Worm (Caenorhabditis elegans) whole organism, young adult: Measurements from ENCODE around the gene srv-32.
"Not testable (repeated sequence)": the region's sequence is repeated elsewhere in the genome, so short reads cannot be mapped to it uniquely, and the experiment has no call there.

ENCODE experiments used
- B0336.3 ChIP-seq: fragments of 200-800 bp; sonication (Bioruptor generic); IDR thresholded peaks from 2 replicates; pipeline ENCODE4 v1.3.6; 2022; ENCODE audit warnings: missing genetic modification characterization, missing compliant biosample characterization
- C17E4.6 ChIP-seq: fragments of 200-800 bp; sonication (Bioruptor generic); IDR thresholded peaks from 2 replicates; pipeline ENCODE4 v1.3.6; 2022; ENCODE audit warnings: missing genetic modification reagents, missing genetic modification characterization, missing compliant biosample characterization
- F10E7.11 ChIP-seq: sonication (generic microtip); optimal IDR thresholded peaks from 2 replicates; lab custom pipeline; 2017; ENCODE audit warnings: mild to moderate bottlenecking, missing genetic modification characterization, moderate library complexity, missing compliant biosample characterization
- F23B12.7 ChIP-seq: sonication (generic microtip); optimal IDR thresholded peaks from 2 replicates; lab custom pipeline; 2017; ENCODE audit warnings: missing genetic modification characterization, mild to moderate bottlenecking, missing compliant biosample characterization, antibody characterized with exemption, moderate library complexity; ENCODE audit not compliant: insufficient read depth
- F57C9.4 ChIP-seq: sonication (generic microtip); optimal IDR thresholded peaks from 2 replicates; lab custom pipeline; 2017; ENCODE audit warnings: mild to moderate bottlenecking, missing genetic modification characterization, missing compliant biosample characterization
- K12H6.12 ChIP-seq: fragments of 200-800 bp; sonication (Bioruptor generic); optimal IDR thresholded peaks from 2 replicates; lab custom pipeline; 2018; ENCODE audit warnings: mild to moderate bottlenecking, missing genetic modification characterization, missing compliant biosample characterization
- T07F8.4 ChIP-seq: sonication (generic microtip); optimal IDR thresholded peaks from 2 replicates; lab custom pipeline; 2016; ENCODE audit warnings: mild to moderate bottlenecking, missing genetic modification characterization, moderate library complexity, missing compliant biosample characterization
- T26A5.8 ChIP-seq: sonication (generic microtip); optimal IDR thresholded peaks from 2 replicates; lab custom pipeline; 2016; ENCODE audit warnings: missing genetic modification characterization, missing compliant biosample characterization
- Y53F4B.3 ChIP-seq: fragments of 200-800 bp; sonication (Bioruptor generic); IDR thresholded peaks from 2 replicates; pipeline ENCODE4 v1.3.6; 2022; ENCODE audit warnings: missing genetic modification reagents, missing genetic modification characterization, missing compliant biosample characterization
- Y53G8AR.9 ChIP-seq: fragments of 200-800 bp; sonication (Bioruptor generic); conservative IDR thresholded peaks from 2 replicates; pipeline ENCODE4 v1.3.6; 2022; ENCODE audit warnings: missing genetic modification reagents, missing genetic modification characterization, missing compliant biosample characterization
- Y56A3A.18 ChIP-seq: fragments of 200-800 bp; sonication (Bioruptor generic); IDR thresholded peaks from 2 replicates; pipeline ENCODE4 v1.3.6; 2022; ENCODE audit warnings: missing genetic modification reagents, missing genetic modification characterization, missing compliant biosample characterization
- atf-7 ChIP-seq: sonication (generic microtip); optimal IDR thresholded peaks from 2 replicates; lab custom pipeline; 2017; ENCODE audit warnings: mild to moderate bottlenecking, missing genetic modification characterization, missing compliant biosample characterization
- cebp-2 ChIP-seq: fragments of 200-800 bp; sonication (Bioruptor generic); IDR thresholded peaks from 2 replicates; pipeline ENCODE4 v1.3.6; 2022; ENCODE audit warnings: missing genetic modification characterization, missing compliant biosample characterization
- ceh-58 ChIP-seq: fragments of 200-800 bp; sonication (Bioruptor generic); IDR thresholded peaks from 2 replicates; pipeline ENCODE4 v1.3.6; 2022; ENCODE audit warnings: missing genetic modification characterization, missing compliant biosample characterization
- dpff-1 ChIP-seq: sonication (generic microtip); optimal IDR thresholded peaks from 2 replicates; lab custom pipeline; 2017; ENCODE audit warnings: mild to moderate bottlenecking, missing genetic modification characterization, missing compliant biosample characterization
- dpl-1 ChIP-seq: fragments of 150-350 bp; optimal IDR thresholded peaks from 2 replicates; lab custom pipeline; 2014; ENCODE audit warnings: missing biosample characterization, missing genetic modification reagents, missing genetic modification characterization
- egl-18 ChIP-seq: fragments of 200-800 bp; sonication (Bioruptor generic); IDR thresholded peaks from 2 replicates; pipeline ENCODE4 v1.3.6; 2022; ENCODE audit warnings: missing genetic modification reagents, missing genetic modification characterization, missing compliant biosample characterization
- him-1 ChIP-seq: sonication (generic microtip); optimal IDR thresholded peaks from 2 replicates; lab custom pipeline; 2016; ENCODE audit warnings: missing genotype, missing genetic modification reagents, missing genetic modification characterization, missing compliant biosample characterization
- hlh-26 ChIP-seq: fragments of 200-800 bp; sonication (Bioruptor generic); conservative IDR thresholded peaks from 2 replicates; pipeline ENCODE4 v1.3.6; 2022; ENCODE audit warnings: missing genetic modification reagents, missing genetic modification characterization, missing compliant biosample characterization
- hsf-1 ChIP-seq: fragments of 200-800 bp; sonication (Bioruptor generic); IDR thresholded peaks from 2 replicates; pipeline ENCODE4 v1.3.6; 2022; ENCODE audit warnings: missing genetic modification reagents, missing genetic modification characterization, missing compliant biosample characterization
- lag-1 ChIP-seq: fragments of 200-800 bp; sonication (Bioruptor generic); IDR thresholded peaks from 2 replicates; pipeline ENCODE4 v1.3.6; 2022; ENCODE audit warnings: missing genetic modification reagents, missing genetic modification characterization, missing compliant biosample characterization
- let-526 ChIP-seq: fragments of 200-800 bp; sonication (Bioruptor generic); IDR thresholded peaks from 2 replicates; pipeline ENCODE4 v1.3.6; 2022; ENCODE audit warnings: missing genetic modification reagents, missing genetic modification characterization, missing compliant biosample characterization
- lin-26 ChIP-seq: fragments of 200-800 bp; sonication (Bioruptor generic); IDR thresholded peaks from 2 replicates; pipeline ENCODE4 v1.3.6; 2022; ENCODE audit warnings: missing genetic modification reagents, missing genetic modification characterization, missing compliant biosample characterization
- lin-35 ChIP-seq, 3 experiments: fragments of 150-350 bp in 2 of 3; sonication (generic microtip) in 1 of 3; optimal IDR thresholded peaks; 2 replicates each; lab custom pipeline; 2014 to 2018; ENCODE audit warnings: missing biosample characterization in 3 of 3, missing genetic modification characterization in 3 of 3, missing genetic modification reagents in 3 of 3
- lsy-27 ChIP-seq: sonication (generic microtip); optimal IDR thresholded peaks from 2 replicates; lab custom pipeline; 2017; ENCODE audit warnings: missing genetic modification characterization, mild to moderate bottlenecking, missing compliant biosample characterization, antibody characterized with exemption, missing genotype, borderline replicate concordance; ENCODE audit not compliant: insufficient read depth
- mcd-1 ChIP-seq: fragments of 200-800 bp; sonication (Bioruptor generic); IDR thresholded peaks from 2 replicates; pipeline ENCODE4 v1.3.6; 2022; ENCODE audit warnings: missing genetic modification reagents, missing genetic modification characterization, missing compliant biosample characterization
- mxl-1 ChIP-seq: sonication (generic microtip); optimal IDR thresholded peaks from 2 replicates; lab custom pipeline; 2016; ENCODE audit warnings: missing genetic modification characterization, missing compliant biosample characterization
- nhr-120 ChIP-seq: fragments of 200-800 bp; sonication (Bioruptor generic); IDR thresholded peaks from 2 replicates; pipeline ENCODE4 v1.3.6; 2022; ENCODE audit warnings: missing genetic modification characterization, missing compliant biosample characterization
- nhr-80 ChIP-seq: sonication (generic microtip); optimal IDR thresholded peaks from 2 replicates; lab custom pipeline; 2016; ENCODE audit warnings: missing genetic modification characterization, missing compliant biosample characterization
- nhr-90 ChIP-seq: sonication (generic microtip); optimal IDR thresholded peaks from 2 replicates; lab custom pipeline; 2016; ENCODE audit warnings: missing genotype, mild to moderate bottlenecking, missing genetic modification characterization, missing compliant biosample characterization
- repo-1 ChIP-seq: sonication (generic microtip); optimal IDR thresholded peaks from 2 replicates; lab custom pipeline; 2017; ENCODE audit warnings: mild to moderate bottlenecking, missing genetic modification characterization, missing compliant biosample characterization
- snpc-1.1 ChIP-seq: sonication (generic microtip); optimal IDR thresholded peaks from 2 replicates; lab custom pipeline; 2017; ENCODE audit warnings: missing genetic modification characterization, mild to moderate bottlenecking, missing compliant biosample characterization, antibody characterized with exemption, moderate library complexity, missing genotype, missing genetic modification reagents; ENCODE audit not compliant: insufficient read depth
- snpc-1.3 ChIP-seq: sonication (generic microtip); optimal IDR thresholded peaks from 2 replicates; lab custom pipeline; 2017; ENCODE audit warnings: missing genetic modification characterization, mild to moderate bottlenecking, missing compliant biosample characterization, antibody characterized with exemption, moderate library complexity, missing genotype, missing genetic modification reagents; ENCODE audit not compliant: insufficient read depth
- snpc-3.4 ChIP-seq: sonication (generic microtip); optimal IDR thresholded peaks from 2 replicates; lab custom pipeline; 2017; ENCODE audit warnings: missing genetic modification characterization, mild to moderate bottlenecking, missing compliant biosample characterization, antibody characterized with exemption, moderate library complexity, missing genotype, missing genetic modification reagents
- sptf-2 ChIP-seq: fragments of 200-800 bp; sonication (Bioruptor generic); optimal IDR thresholded peaks from 2 replicates; lab custom pipeline; 2018; ENCODE audit warnings: mild to moderate bottlenecking, missing genetic modification characterization, missing compliant biosample characterization
- ztf-18 ChIP-seq: sonication (generic microtip); optimal IDR thresholded peaks from 2 replicates; lab custom pipeline; 2016; ENCODE audit warnings: missing genotype, mild to moderate bottlenecking, missing genetic modification characterization, missing compliant biosample characterization
- ztf-28 ChIP-seq: fragments of 200-800 bp; sonication (Bioruptor generic); IDR thresholded peaks from 2 replicates; pipeline ENCODE4 v1.3.6; 2022; ENCODE audit warnings: missing genetic modification reagents, missing genetic modification characterization, missing compliant biosample characterization

srv-32 gene

ce11 chrIV:6317357-6317756, 35.3 kb upstream of the srv-32 start, which contains the start of gene Y73B6BL.12:
Gene Y73B6BL.12, minus strand, starts transcription at chrIV:6317457.
- not testable (repeated sequence) for TF ChIP-seq egl-18 (GFP tag; lab: Robert Waterston, UW); mcd-1; Y53G8AR.9 (GFP tag; lab: Robert Waterston, UW)

ce11 chrIV:6307439-6307838, 25.4 kb upstream of the srv-32 start, which contains the start of gene csp-2:
Gene csp-2, plus strand, starts transcription at chrIV:6307739.
- TF ChIP-seq lag-1 (no peak), T26A5.8 (tag; lab: Kevin White, UChicago) (no peak), Y53F4B.3 (no peak; the same call in 1 of the 2 replicates), let-526 (GFP tag; lab: Robert Waterston, UW) (no peak), C17E4.6 (no peak)

- no peak for TF ChIP-seq snpc-1.3 (tag; lab: Kevin White, UChicago)
- no peak for TF ChIP-seq Y53G8AR.9 (GFP tag; lab: Robert Waterston, UW)
- TF ChIP-seq B0336.3 (GFP tag; lab: Robert Waterston, UW), result no peak
- no peak for TF ChIP-seq F23B12.7 (tag; lab: Kevin White, UChicago)
- no peak for TF ChIP-seq hsf-1 (GFP tag; lab: Robert Waterston, UW)
- TF ChIP-seq F10E7.11 (tag; lab: Kevin White, UChicago), result no peak
These were observed 21.6 kb upstream of the srv-32 start, which contains the start of gene srv-25 for ce11 chrIV:6303642-6304041. Gene srv-25, minus strand, starts transcription at chrIV:6303742.

- TF ChIP-seq ceh-58 (GFP tag; lab: Robert Waterston, UW) (no peak), F57C9.4 (tag; lab: Kevin White, UChicago) (no peak), nhr-90 (no peak), ztf-18 (tag; lab: Kevin White, UChicago) (no peak), him-1 (tag; lab: Kevin White, UChicago) (no peak), F23B12.7 (tag; lab: Kevin White, UChicago) (no peak)
- TF ChIP-seq, all 124 proteins: peak for 0
These were observed 19.7 kb upstream of the srv-32 start, which contains the start of gene srv-26 for ce11 chrIV:6301764-6302163. Gene srv-26, minus strand, starts transcription at chrIV:6301864.

- TF ChIP-seq nhr-80 (tag; lab: Kevin White, UChicago), result no peak
- no peak for TF ChIP-seq lin-26 (GFP tag; lab: Robert Waterston, UW)
- TF ChIP-seq nhr-120 (GFP tag; lab: Robert Waterston, UW), result no peak
- no peak for TF ChIP-seq sptf-2
- TF ChIP-seq egl-18 (GFP tag; lab: Robert Waterston, UW), result no peak
- no peak for TF ChIP-seq lsy-27 (tag; lab: Kevin White, UChicago)
- no peak for TF ChIP-seq snpc-1.1 (tag; lab: Kevin White, UChicago)
- no peak for TF ChIP-seq atf-7 (tag; lab: Kevin White, UChicago)
- no peak for TF ChIP-seq hlh-26 (GFP tag; lab: Robert Waterston, UW)
These were observed 17.5 kb upstream of the srv-32 start for ce11 chrIV:6299523-6299922.

- TF ChIP-seq K12H6.12 (tag; lab: Kevin White, UChicago), result no peak
- TF ChIP-seq dpl-1 (GFP tag; lab: Kevin White, UChicago), result no peak
- no peak for TF ChIP-seq cebp-2
- no peak for TF ChIP-seq ceh-58 (GFP tag; lab: Robert Waterston, UW)
- TF ChIP-seq snpc-3.4 (tag; lab: Kevin White, UChicago), result no peak
- TF ChIP-seq T07F8.4, result no peak
- no peak for TF ChIP-seq ztf-28
- no peak for TF ChIP-seq repo-1 (tag; lab: Kevin White, UChicago)
- TF ChIP-seq Y56A3A.18 (GFP tag; lab: Robert Waterston, UW), result no peak
- no peak for TF ChIP-seq him-1 (tag; lab: Kevin White, UChicago)
- no peak for TF ChIP-seq dpff-1 (tag; lab: Kevin White, UChicago)
- TF ChIP-seq T26A5.8 (tag; lab: Kevin White, UChicago), result no peak
- TF ChIP-seq let-526 (GFP tag; lab: Robert Waterston, UW), result no peak
- no peak for TF ChIP-seq mxl-1 (tag; lab: Kevin White, UChicago)
- TF ChIP-seq nhr-120 (GFP tag; lab: Robert Waterston, UW), result no peak
- TF ChIP-seq lin-35 (GFP tag; optimal IDR thresholded peaks at IDR 0.05; lab: Kevin White, UChicago), result no peak
These were observed 16.2 kb upstream of the srv-32 start, which contains the start of gene srv-27 for ce11 chrIV:6298253-6298652. Gene srv-27, minus strand, starts transcription at chrIV:6298353.
